Worm (Caenorhabditis elegans): ENCODE measurements around the gene let-2.

DNA sequence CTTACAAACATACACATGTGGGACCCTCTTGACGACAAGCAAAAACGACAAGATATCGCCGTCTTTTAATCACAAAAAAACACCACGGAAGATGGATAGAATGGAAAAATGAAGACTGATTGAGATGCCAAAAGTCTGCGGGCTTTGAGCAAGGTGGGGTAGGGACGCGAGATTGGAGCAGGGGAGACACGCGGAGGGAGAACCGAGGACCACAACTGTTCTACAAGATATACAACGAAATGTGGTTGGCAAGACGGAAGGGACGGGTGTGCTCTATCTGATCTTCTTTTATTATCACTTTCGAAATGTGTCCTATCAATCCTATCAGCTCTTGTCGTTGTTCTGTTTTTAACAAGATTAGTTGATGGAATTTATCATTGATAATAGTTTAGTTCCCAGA is 25.5 kb downstream of the let-2 start:
- no peak for TF ChIP-seq nhr-25 (tag; optimal IDR thresholded peaks at IDR 0.05)
- no peak for TF ChIP-seq nhr-237 (tag; optimal IDR thresholded peaks at IDR 0.05)
- TF ChIP-seq skn-1 (tag; optimal IDR thresholded peaks at IDR 0.05) = no peak
- TF ChIP-seq lin-11 (tag; optimal IDR thresholded peaks at IDR 0.05) = no peak
